Fruit fly (Drosophila melanogaster): ENCODE measurements around the gene Phf5a.
A peak's percentile ranks its signal among the peaks of the same experiment; 100 is the strongest.

The Phf5a gene

DNA sequence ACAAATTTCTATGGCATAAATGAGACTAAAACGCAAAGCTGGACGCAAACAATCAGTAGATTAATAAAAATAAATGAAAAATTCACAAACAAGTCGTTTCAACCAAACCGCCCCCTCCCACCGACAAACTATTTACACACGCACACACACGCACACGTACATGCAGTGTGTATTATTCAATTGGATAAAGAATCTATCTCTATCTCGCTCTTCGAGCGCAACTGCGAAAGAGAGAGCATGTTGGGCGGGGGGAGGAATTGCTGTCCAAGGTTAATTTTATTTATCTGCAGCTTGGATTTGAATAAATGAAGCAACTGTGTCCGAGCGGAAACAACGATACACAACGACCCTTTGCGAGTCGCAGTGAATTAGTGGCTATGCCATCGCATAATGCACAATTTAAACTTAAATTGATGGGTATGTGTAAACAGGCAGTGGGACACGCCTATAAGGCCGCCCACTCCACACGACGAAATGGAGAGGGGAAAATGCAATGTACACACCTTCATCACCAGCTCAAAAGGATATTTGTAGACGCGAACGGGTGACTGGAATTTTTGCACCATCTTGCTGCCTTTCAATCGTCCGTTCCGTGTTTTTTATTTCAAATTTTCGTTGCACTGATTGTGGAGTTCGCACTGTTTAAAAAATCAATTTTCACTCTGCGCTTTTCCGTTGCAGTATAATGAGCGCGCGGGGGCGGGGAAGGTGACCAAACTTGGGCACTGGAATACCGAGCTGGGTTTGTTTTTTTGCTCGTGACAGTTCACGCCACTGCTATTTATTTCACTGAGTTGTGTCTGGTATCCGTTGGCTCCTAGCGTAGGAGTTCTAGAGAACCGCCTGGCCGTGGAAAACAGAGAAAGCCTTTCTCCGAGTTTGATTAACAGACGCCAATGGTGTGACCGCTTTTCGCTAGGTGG, 35.4 kb downstream of the Phf5a start, which contains the start of gene retm (continued):
- no peak for TF ChIP-seq aop (GFP tag; IDR thresholded peaks at IDR 0.05)
- TF ChIP-seq CG17361 (GFP tag; IDR thresholded peaks at IDR 0.05) = no peak
- peak; percentile 17 for TF ChIP-seq Fer1 (GFP tag; optimal IDR thresholded peaks at IDR 0.05)
- TF ChIP-seq CG8765 (GFP tag; IDR thresholded peaks at IDR 0.05) = no peak
- no peak for TF ChIP-seq ttk (GFP tag; IDR thresholded peaks at IDR 0.05)
- peak; percentile 79 for TF ChIP-seq CG1832 (GFP tag; optimal IDR thresholded peaks at IDR 0.05)
- no peak for TF ChIP-seq CG10321 (GFP tag; IDR thresholded peaks at IDR 0.05)
- no peak for TF ChIP-seq CG4730 (GFP tag; IDR thresholded peaks at IDR 0.05)
- no peak for TF ChIP-seq tup (GFP tag; optimal IDR thresholded peaks at IDR 0.05)
- no peak for TF ChIP-seq scrt (GFP tag; optimal IDR thresholded peaks at IDR 0.05)
- TF ChIP-seq tx (GFP tag; optimal IDR thresholded peaks at IDR 0.05) = no peak
- TF ChIP-seq CG15011 (GFP tag; optimal IDR thresholded peaks at IDR 0.05) = no peak
- no peak for TF ChIP-seq pb (GFP tag; optimal IDR thresholded peaks at IDR 0.05)
- TF ChIP-seq MBD-R2 (GFP tag; IDR thresholded peaks at IDR 0.05) = no peak; the same call in none of the 2 replicates
- no peak for TF ChIP-seq CG13894 (tag; optimal IDR thresholded peaks at IDR 0.05)
- no peak for TF ChIP-seq CG10209 (GFP tag; optimal IDR thresholded peaks at IDR 0.05)
- TF ChIP-seq Awh (GFP tag; IDR thresholded peaks at IDR 0.05) = no peak
- TF ChIP-seq CG31441 (GFP tag; IDR thresholded peaks at IDR 0.05) = no peak
- no peak for TF ChIP-seq CkIIα-i1 (GFP tag; IDR thresholded peaks at IDR 0.05)
- TF ChIP-seq C15 (GFP tag; IDR thresholded peaks at IDR 0.05) = no peak
- TF ChIP-seq CG15479 (GFP tag; optimal IDR thresholded peaks at IDR 0.05) = peak; percentile 91
- TF ChIP-seq CG6654 (GFP tag; optimal IDR thresholded peaks at IDR 0.05) = no peak
- no peak for TF ChIP-seq ham (GFP tag; IDR thresholded peaks at IDR 0.05)
- TF ChIP-seq B-H2 (GFP tag; optimal IDR thresholded peaks at IDR 0.05) = no peak
- peak; percentile 57 for TF ChIP-seq CG7745 (tag; optimal IDR thresholded peaks at IDR 0.05)
- TF ChIP-seq Bgb (GFP tag; IDR thresholded peaks at IDR 0.05; ENCODE audit: partially characterized antibody) = no peak
- TF ChIP-seq CG10267 (tag; optimal IDR thresholded peaks at IDR 0.05) = no peak
- TF ChIP-seq CG14441 (GFP tag; IDR thresholded peaks at IDR 0.05) = no peak
- peak; percentile 14 for TF ChIP-seq D19A (tag; optimal IDR thresholded peaks at IDR 0.05)
- TF ChIP-seq CG8290 (GFP tag; optimal IDR thresholded peaks at IDR 0.05) = no peak
- peak in 1 of 2 experiments; percentile 33 for TF ChIP-seq CG8290 (tag; optimal IDR thresholded peaks at IDR 0.05)
- TF ChIP-seq unpg (GFP tag; optimal IDR thresholded peaks at IDR 0.05) = no peak
- TF ChIP-seq CG9609 (GFP tag; optimal IDR thresholded peaks at IDR 0.05) = no peak
- no peak for TF ChIP-seq vfl (GFP tag; optimal IDR thresholded peaks at IDR 0.05)
- TF ChIP-seq MESR4 (GFP tag; optimal IDR thresholded peaks at IDR 0.05) = peak; percentile 57
- TF ChIP-seq CG34224 (GFP tag; IDR thresholded peaks at IDR 0.05; ENCODE audit: partially characterized antibody) = no peak
- no peak for TF ChIP-seq CG43689 (GFP tag; IDR thresholded peaks at IDR 0.05)
- TF ChIP-seq chinmo (GFP tag; IDR thresholded peaks at IDR 0.05; ENCODE audit: partially characterized antibody) = peak; percentile 96
- TF ChIP-seq usp (GFP tag; optimal IDR thresholded peaks at IDR 0.05) = no peak
- TF ChIP-seq CG2199 (GFP tag; IDR thresholded peaks at IDR 0.05) = 0 out of 3 replicates have a peak, but pooled peaks have one; percentile 19
- peak; percentile 10 for TF ChIP-seq CG6813 (GFP tag; optimal IDR thresholded peaks at IDR 0.05)
- peak; percentile 52 for TF ChIP-seq bigmax (GFP tag; optimal IDR thresholded peaks at IDR 0.05)
- TF ChIP-seq B-H1 (GFP tag; IDR thresholded peaks at IDR 0.05) = no peak
- TF ChIP-seq sim (GFP tag; IDR thresholded peaks at IDR 0.05) = no peak
- no peak for TF ChIP-seq CG31224 (GFP tag; IDR thresholded peaks at IDR 0.05)
- TF ChIP-seq tll (GFP tag; optimal IDR thresholded peaks at IDR 0.05) = no peak
- TF ChIP-seq CG1603 (tag; optimal IDR thresholded peaks at IDR 0.05) = peak; percentile 10
- TF ChIP-seq sens (GFP tag) = peak; percentile 53
- TF ChIP-seq sisA (GFP tag; IDR thresholded peaks at IDR 0.05) = no peak
- peak; percentile 8 for TF ChIP-seq CG12391 (tag; optimal IDR thresholded peaks at IDR 0.05)
